Worm (Caenorhabditis elegans): ENCODE measurements around the gene lin-7.

The lin-7 gene

DNA sequence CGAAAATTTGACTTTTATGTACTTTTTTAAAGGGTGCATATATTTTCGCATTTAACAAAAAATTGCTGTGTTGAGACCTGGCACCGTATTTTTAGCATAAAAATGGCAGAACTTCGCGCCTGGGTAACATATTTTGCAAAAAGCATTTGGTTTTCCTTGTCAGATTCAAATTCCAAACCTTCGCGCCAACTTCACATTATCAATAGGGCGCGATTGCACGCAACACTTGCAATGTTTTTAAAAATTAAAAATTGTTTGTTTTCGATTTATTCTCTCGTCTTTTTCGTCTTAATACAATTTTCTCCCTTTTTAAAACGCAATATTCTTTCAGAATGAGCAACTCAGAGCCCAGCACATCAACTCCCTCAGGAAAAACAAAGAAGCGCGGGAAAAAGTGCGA, 34.4 kb upstream of the lin-7 start, which contains the start of gene mes-2 (continued):
- TF ChIP-seq lin-54 (GFP tag; optimal IDR thresholded peaks at IDR 0.05): peak; percentile 98
- TF ChIP-seq F33H1.4 (GFP tag; IDR thresholded peaks at IDR 0.05): peak; percentile 69
- peak; percentile 46; the same call in 1 of the 2 replicates for TF ChIP-seq ztf-28 (GFP tag; IDR thresholded peaks at IDR 0.05)
- TF ChIP-seq attf-5 (GFP tag; optimal IDR thresholded peaks at IDR 0.05): peak; percentile 52
- TF ChIP-seq ceh-40 (GFP tag; IDR thresholded peaks at IDR 0.05): no peak
- TF ChIP-seq dpl-1 (GFP tag; optimal IDR thresholded peaks at IDR 0.05): peak; percentile 86
- TF ChIP-seq Y53G8AR.9 (GFP tag; conservative IDR thresholded peaks at IDR 0.05): 0 out of 2 replicates have a peak, but pooled peaks have one; percentile 15
- peak; percentile 64 for TF ChIP-seq lsl-1 (GFP tag; optimal IDR thresholded peaks at IDR 0.05)
- no peak for TF ChIP-seq ztf-25 (GFP tag; IDR thresholded peaks at IDR 0.05)
- TF ChIP-seq lir-1 (GFP tag; conservative IDR thresholded peaks at IDR 0.05): 0 out of 2 replicates have a peak, but pooled peaks have one; percentile 29
- TF ChIP-seq nfya-2 (GFP tag; IDR thresholded peaks at IDR 0.05): no peak
- peak; percentile 36; the same call in 1 of the 2 replicates for TF ChIP-seq ekl-4 (GFP tag; IDR thresholded peaks at IDR 0.05)
- peak; percentile 95 for TF ChIP-seq efl-1 (GFP tag; optimal IDR thresholded peaks at IDR 0.05)
- TF ChIP-seq xnd-1 (tag; optimal IDR thresholded peaks at IDR 0.05): peak; percentile 31
- TF ChIP-seq lin-35 (GFP tag; optimal IDR thresholded peaks at IDR 0.05): peak; percentile 71 to 94 (median 75)
- 0 out of 2 replicates have a peak, but pooled peaks have one; percentile 28 for TF ChIP-seq K11D2.4 (GFP tag; IDR thresholded peaks at IDR 0.05)
- peak; percentile 65 for TF ChIP-seq dox-1 (GFP tag; IDR thresholded peaks at IDR 0.05)

DNA sequence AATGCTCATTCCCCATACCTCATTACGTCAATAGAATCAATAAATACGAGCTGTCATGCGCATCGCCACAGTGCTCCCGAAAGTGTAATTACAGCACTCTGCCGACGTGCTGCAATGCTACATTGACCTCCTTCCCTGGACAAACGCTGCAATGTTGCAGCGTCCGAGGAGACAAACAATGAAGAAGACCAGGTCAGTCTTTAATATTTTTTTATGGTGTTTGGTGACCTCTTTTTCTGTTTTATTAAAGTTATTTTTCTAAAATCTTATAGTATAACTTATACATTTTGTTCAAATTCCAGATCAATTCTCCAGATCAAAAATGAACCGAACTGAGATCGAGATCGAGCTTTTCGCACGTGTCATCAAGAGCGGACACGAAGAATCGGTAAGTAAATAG, 32.2 kb upstream of the lin-7 start, which contains the start of gene sdz-26:
TSS of gene sdz-26 (plus strand) at position 301 of the 400 bp plus-strand sequence.
- TF ChIP-seq ceh-100 (GFP tag; IDR thresholded peaks at IDR 0.05): no peak
- TF ChIP-seq ekl-4 (GFP tag; IDR thresholded peaks at IDR 0.05): no peak
- no peak for TF ChIP-seq B0261.1 (tag; optimal IDR thresholded peaks at IDR 0.05)

DNA sequence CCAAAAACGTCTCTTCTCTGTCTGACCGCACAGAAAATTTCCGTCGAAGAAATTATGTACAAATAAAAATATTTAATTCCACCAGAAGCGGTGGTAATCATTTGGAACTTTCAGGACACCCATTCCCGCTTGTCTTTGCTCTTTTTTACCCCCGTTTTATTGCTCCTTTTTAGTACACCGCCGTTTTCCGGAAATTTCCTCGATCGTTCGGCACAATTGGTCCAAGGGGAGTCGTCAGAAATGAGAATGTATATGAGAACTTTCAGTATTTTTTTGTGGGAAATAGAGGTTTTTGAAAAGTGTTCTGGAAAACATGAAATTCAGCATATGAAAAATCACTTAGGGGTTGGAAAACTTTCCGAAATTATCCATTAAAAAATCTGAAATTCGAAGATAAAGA, 31.6 kb upstream of the lin-7 start:
- no peak for TF ChIP-seq pha-4 (tag; optimal IDR thresholded peaks at IDR 0.05)
- no peak for TF ChIP-seq bed-1 (GFP tag; IDR thresholded peaks at IDR 0.05)
- no peak for TF ChIP-seq fkh-3 (tag; optimal IDR thresholded peaks at IDR 0.05)
- no peak for TF ChIP-seq aptf-2 (GFP tag; conservative IDR thresholded peaks at IDR 0.05)
- TF ChIP-seq nhr-80 (tag; optimal IDR thresholded peaks at IDR 0.05): no peak
- TF ChIP-seq ztf-25 (GFP tag; IDR thresholded peaks at IDR 0.05): no peak
- TF ChIP-seq ets-4 (GFP tag; optimal IDR thresholded peaks at IDR 0.05): no peak
- TF ChIP-seq F57C9.4 (tag; optimal IDR thresholded peaks at IDR 0.05): no peak
- no peak for TF ChIP-seq let-607 (tag; optimal IDR thresholded peaks at IDR 0.05)
- TF ChIP-seq ztf-18 (tag; optimal IDR thresholded peaks at IDR 0.05): no peak
- TF ChIP-seq B0261.1 (tag; optimal IDR thresholded peaks at IDR 0.05): no peak
- no peak for TF ChIP-seq snpc-1.1 (tag; optimal IDR thresholded peaks at IDR 0.05; ENCODE audit: insufficient read depth)
- no peak for TF ChIP-seq zfh-2 (GFP tag; conservative IDR thresholded peaks at IDR 0.05)
- no peak for TF ChIP-seq ZK185.1 (tag; optimal IDR thresholded peaks at IDR 0.05; ENCODE audit: poor library complexity, severe bottlenecking)
- TF ChIP-seq F33H1.4 (GFP tag; IDR thresholded peaks at IDR 0.05): no peak

DNA sequence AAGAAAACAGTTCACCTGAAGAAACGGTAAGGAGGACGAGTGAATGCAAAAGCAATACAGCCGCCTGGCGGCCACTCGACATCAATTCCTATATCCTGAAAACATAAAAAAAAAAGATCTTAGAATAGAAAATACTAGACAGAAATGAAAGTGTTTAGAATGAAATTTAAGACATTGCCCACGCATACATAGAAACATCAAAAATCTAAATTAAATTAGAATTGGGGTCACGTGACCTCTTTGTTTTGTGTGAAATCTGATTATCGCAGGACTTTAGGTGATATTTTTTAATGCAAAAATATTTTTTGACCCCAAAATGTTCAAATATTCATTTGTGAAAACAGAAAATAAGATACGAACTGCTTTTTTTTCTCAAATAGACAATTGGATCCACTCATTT, 28.6 kb upstream of the lin-7 start, which contains the start of gene acr-20:
TSS of gene acr-20 (minus strand) at position 101 of the 400 bp plus-strand sequence.
- TF ChIP-seq tbx-9 (tag; optimal IDR thresholded peaks at IDR 0.05; ENCODE audit: borderline replicate concordance) (no peak), egl-44 (GFP tag; IDR thresholded peaks at IDR 0.05) (no peak), hmg-1.2 (GFP tag; IDR thresholded peaks at IDR 0.05) (no peak), F33H1.4 (GFP tag; IDR thresholded peaks at IDR 0.05) (no peak), nfyb-1 (GFP tag; IDR thresholded peaks at IDR 0.05) (no peak), ceh-27 (GFP tag; optimal IDR thresholded peaks at IDR 0.05) (no peak), cebp-2 (GFP tag; IDR thresholded peaks at IDR 0.05) (no peak), B0035.1 (tag; optimal IDR thresholded peaks at IDR 0.05) (no peak), pha-4 (tag; optimal IDR thresholded peaks at IDR 0.05) (no peak), F55B11.4 (tag; optimal IDR thresholded peaks at IDR 0.05; ENCODE audit: borderline replicate concordance, insufficient read depth) (no peak), repo-1 (tag; optimal IDR thresholded peaks at IDR 0.05) (no peak), hlh-26 (GFP tag; conservative IDR thresholded peaks at IDR 0.05) (no peak), ekl-4 (GFP tag; IDR thresholded peaks at IDR 0.05) (no peak), madf-3 (GFP tag; IDR thresholded peaks at IDR 0.05) (no peak), rec-8 (tag; optimal IDR thresholded peaks at IDR 0.05) (no peak), attf-6 (GFP tag; IDR thresholded peaks at IDR 0.05) (no peak)
